Worm (Caenorhabditis elegans) whole organism, L2 larva: ENCODE results near the gene cyp-14A2.

ENCODE experiments used
- alr-1 ChIP-seq: fragments of 150-350 bp; optimal IDR thresholded peaks from 2 replicates; lab custom pipeline; 2014; ENCODE audit warnings: missing biosample characterization, missing genetic modification characterization
- ama-1 ChIP-seq: fragments of 150-350 bp; optimal IDR thresholded peaks from 2 replicates; lab custom pipeline; 2018; ENCODE audit warnings: inconsistent platforms
- dmd-4 ChIP-seq: sonication (generic microtip); optimal IDR thresholded peaks from 2 replicates; lab custom pipeline; 2017; ENCODE audit warnings: missing biosample characterization, missing genetic modification characterization
- lin-39 ChIP-seq: fragments of 150-350 bp; optimal IDR thresholded peaks from 2 replicates; lab custom pipeline; 2014; ENCODE audit warnings: missing biosample characterization, missing genetic modification reagents, missing genetic modification characterization
- nhr-11 ChIP-seq: fragments of 150-350 bp; optimal IDR thresholded peaks from 2 replicates; lab custom pipeline; 2014; ENCODE audit warnings: missing biosample characterization, missing genetic modification characterization
- nhr-129 ChIP-seq: fragments of 150-350 bp; optimal IDR thresholded peaks from 2 replicates; lab custom pipeline; 2014; ENCODE audit warnings: missing biosample characterization, missing genetic modification characterization
- nhr-77 ChIP-seq: fragments of 150-350 bp; optimal IDR thresholded peaks from 2 replicates; lab custom pipeline; 2014; ENCODE audit warnings: missing biosample characterization, missing genetic modification characterization
- zag-1 ChIP-seq: fragments of 150-350 bp; optimal IDR thresholded peaks from 2 replicates; lab custom pipeline; 2014; ENCODE audit warnings: missing biosample characterization, missing genetic modification characterization
- ztf-11 ChIP-seq: sonication (generic microtip); optimal IDR thresholded peaks from 2 replicates; lab custom pipeline; 2017; ENCODE audit warnings: missing biosample characterization, missing genetic modification characterization

DNA sequence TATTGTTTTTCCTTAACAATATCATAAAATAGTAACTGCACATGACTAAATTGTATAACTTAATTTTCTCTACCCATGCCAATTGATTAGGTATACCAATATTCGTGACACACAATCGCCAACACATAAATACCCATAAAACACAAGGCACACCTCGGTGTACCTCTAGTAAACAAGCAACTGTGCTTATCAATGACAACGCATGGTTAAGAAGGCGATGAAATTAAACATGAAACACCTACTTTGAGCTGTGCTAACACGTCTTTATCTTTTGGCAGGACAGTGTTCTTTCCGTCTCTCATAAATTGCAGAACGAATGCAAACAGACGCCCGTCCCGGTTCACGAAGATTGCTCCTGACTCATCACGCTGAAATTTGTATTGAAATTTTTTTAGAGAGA, 41.3 kb upstream of the cyp-14A2 start:
- no peak for TF ChIP-seq ama-1 (lab: Kevin White, UChicago)
- no peak for TF ChIP-seq dmd-4 (tag; lab: Kevin White, UChicago)
- no peak for TF ChIP-seq nhr-11
- no peak for TF ChIP-seq nhr-77
- no peak for TF ChIP-seq alr-1 (tag; lab: Kevin White, UChicago)
- no peak for TF ChIP-seq ztf-11 (tag; lab: Kevin White, UChicago)
- peak; percentile 14 for TF ChIP-seq nhr-129 (tag; lab: Kevin White, UChicago)
- TF ChIP-seq lin-39 (tag; lab: Kevin White, UChicago) = no peak
- no peak for TF ChIP-seq zag-1
